Fruit fly (Drosophila melanogaster) whole organism, embryonic: Measurements from ENCODE around the gene Lon.

Experiments used
- Awh ChIP-seq: fragments of 200-800 bp; sonication (Bioruptor generic); IDR thresholded peaks from 2 replicates; pipeline ENCODE4, ENCODE4 v1.3.6; 2022; ENCODE audit warnings: missing biosample characterization, missing genetic modification characterization
- Bgb ChIP-seq: fragments of 200-800 bp; sonication (Bioruptor generic); IDR thresholded peaks from 2 replicates; pipeline ENCODE4 v1.3.6; 2022; ENCODE audit warnings: missing biosample characterization, missing genetic modification characterization; ENCODE audit not compliant: partially characterized antibody
- Blimp-1 ChIP-seq: fragments of 200-800 bp; sonication (Bioruptor generic); optimal IDR thresholded peaks from 3 replicates; lab custom pipeline; 2018; ENCODE audit warnings: missing biosample characterization, missing genetic modification characterization, mild to moderate bottlenecking, moderate library complexity, missing genetic modification reagents
- CG10366 ChIP-seq: fragments of 200-800 bp; sonication (Bioruptor generic); IDR thresholded peaks from 2 replicates; pipeline ENCODE4 v1.3.6; 2022; ENCODE audit warnings: missing biosample characterization, missing genetic modification characterization
- CG12219 ChIP-seq: fragments of 200-800 bp; sonication (Bioruptor generic); optimal IDR thresholded peaks from 3 replicates; lab custom pipeline; 2018; ENCODE audit warnings: missing biosample characterization, mild to moderate bottlenecking, missing genetic modification characterization
- CG14860 ChIP-seq: fragments of 200-800 bp; sonication (Bioruptor generic); IDR thresholded peaks from 3 replicates; pipeline ENCODE4 v1.3.6; 2022; ENCODE audit warnings: missing biosample characterization, missing genetic modification characterization; ENCODE audit not compliant: partially characterized antibody
- CG1529 ChIP-seq: fragments of 200-800 bp; sonication (Bioruptor generic); optimal IDR thresholded peaks from 3 replicates; lab custom pipeline; 2018; ENCODE audit warnings: missing biosample characterization, missing genetic modification characterization
- CG16779 ChIP-seq: fragments of 200-800 bp; sonication (Bioruptor generic); IDR thresholded peaks from 2 replicates; pipeline ENCODE4 v1.3.6; 2022; ENCODE audit warnings: missing biosample characterization, missing genetic modification characterization
- CG18262 ChIP-seq: fragments of 200-800 bp; optimal IDR thresholded peaks from 3 replicates; lab custom pipeline; 2019; ENCODE audit warnings: missing biosample characterization, mild to moderate bottlenecking, missing genetic modification characterization, moderate library complexity
- CG6175 ChIP-seq: fragments of 200-800 bp; sonication (Bioruptor generic); IDR thresholded peaks from 3 replicates; pipeline ENCODE4 v1.3.6; 2022; ENCODE audit warnings: missing biosample characterization, missing genetic modification characterization
- CG7987 ChIP-seq: fragments of 200-800 bp; sonication (Bioruptor generic); optimal IDR thresholded peaks from 2 replicates; lab custom pipeline; 2018; ENCODE audit warnings: missing biosample characterization, mild to moderate bottlenecking, missing genetic modification characterization, moderate library complexity
- CG8281 ChIP-seq: fragments of 200-800 bp; sonication (Bioruptor generic); optimal IDR thresholded peaks from 2 replicates; lab custom pipeline; 2018; ENCODE audit warnings: missing biosample characterization, mild to moderate bottlenecking, missing genetic modification characterization, moderate library complexity
- D ChIP-seq, 2 experiments: fragments of 200-800 bp in 1 of 2; fragments of >200 bp in 1 of 2; sonication (Bioruptor generic) in 1 of 2; optimal IDR thresholded peaks; 2 replicates in 1 of 2; 3 replicates in 1 of 2; lab custom pipeline; 2017; ENCODE audit warnings: mild to moderate bottlenecking in 1 of 2, missing biosample characterization in 1 of 2, missing genetic modification characterization in 1 of 2, missing genetic modification reagents in 1 of 2
- D19A ChIP-seq: fragments of 200-800 bp; optimal IDR thresholded peaks from 3 replicates; lab custom pipeline; 2019; ENCODE audit warnings: missing biosample characterization, mild to moderate bottlenecking, missing genetic modification characterization, moderate library complexity
- Dbx ChIP-seq: fragments of 200-800 bp; sonication (Bioruptor generic); IDR thresholded peaks from 3 replicates; pipeline ENCODE4 v1.3.6; 2022; ENCODE audit warnings: missing biosample characterization, missing genetic modification characterization
- Deaf1 ChIP-seq: fragments of 200-800 bp; optimal IDR thresholded peaks from 3 replicates; lab custom pipeline; 2019; ENCODE audit warnings: missing biosample characterization, mild to moderate bottlenecking, missing genetic modification characterization, moderate library complexity
- Hr3 ChIP-seq: fragments of 200-800 bp; sonication (Bioruptor generic); optimal IDR thresholded peaks from 3 replicates; lab custom pipeline; 2016; ENCODE audit warnings: missing biosample characterization, missing genetic modification characterization
- Hr39 ChIP-seq: fragments of >200 bp; optimal IDR thresholded peaks from 2 replicates; lab custom pipeline; 2017
- Med ChIP-seq: fragments of 200-800 bp; sonication (Bioruptor generic); peaks from one replicate; lab custom pipeline; 2016; ENCODE audit warnings: missing biosample characterization, missing genetic modification characterization, mild to moderate bottlenecking, inconsistent platforms, moderate library complexity
- Nf-YB ChIP-seq: fragments of 200-800 bp; sonication (Bioruptor generic); optimal IDR thresholded peaks from 3 replicates; lab custom pipeline; 2019; ENCODE audit warnings: missing biosample characterization, mild to moderate bottlenecking, missing genetic modification characterization, moderate library complexity
- Pdp1 ChIP-seq, 2 experiments: fragments of 200-800 bp; sonication (Bioruptor generic); optimal IDR thresholded peaks; 3 replicates each; lab custom pipeline; 2016; ENCODE audit warnings: missing biosample characterization in 2 of 2, missing genetic modification characterization in 2 of 2, mild to moderate bottlenecking in 1 of 2, moderate library complexity in 1 of 2
- Six4 ChIP-seq: fragments of 200-800 bp; sonication (Bioruptor generic); optimal IDR thresholded peaks from 2 replicates; lab custom pipeline; 2016; ENCODE audit warnings: missing biosample characterization, missing genetic modification characterization
- Vsx1 ChIP-seq: fragments of 200-800 bp; sonication (Bioruptor generic); optimal IDR thresholded peaks from 2 replicates; lab custom pipeline; 2017; ENCODE audit warnings: missing biosample characterization, mild to moderate bottlenecking, missing genetic modification characterization, missing genetic modification reagents
- abd-A ChIP-seq: fragments of 200-800 bp; sonication (Bioruptor generic); optimal IDR thresholded peaks from 3 replicates; lab custom pipeline; 2019; ENCODE audit warnings: missing biosample characterization, mild to moderate bottlenecking, missing genetic modification characterization, moderate library complexity
- chif ChIP-seq, 2 experiments: fragments of 200-800 bp; sonication (Bioruptor generic); optimal IDR thresholded peaks; 3 replicates each; lab custom pipeline; 2016; ENCODE audit warnings: missing biosample characterization in 2 of 2, missing genetic modification characterization in 2 of 2
- cwo ChIP-seq: fragments of 200-800 bp; sonication (Bioruptor generic); optimal IDR thresholded peaks from 3 replicates; lab custom pipeline; 2017; ENCODE audit warnings: missing biosample characterization, missing genetic modification characterization, mild to moderate bottlenecking, moderate library complexity, missing genetic modification reagents
- eve ChIP-seq, 2 experiments: fragments of >200 bp; optimal IDR thresholded peaks; 2 replicates each; lab custom pipeline; 2017; ENCODE audit warnings: missing biosample characterization in 2 of 2, missing genetic modification characterization in 2 of 2
- fd3F ChIP-seq: fragments of 200-800 bp; sonication (Bioruptor generic); optimal IDR thresholded peaks from 2 replicates; lab custom pipeline; 2018; ENCODE audit warnings: missing biosample characterization, mild to moderate bottlenecking, missing genetic modification characterization, moderate library complexity
- gfzf ChIP-seq: fragments of 200-800 bp; sonication (Bioruptor generic); optimal IDR thresholded peaks from 2 replicates; lab custom pipeline; 2016; ENCODE audit warnings: missing biosample characterization, mild to moderate bottlenecking, missing genetic modification characterization, moderate library complexity
- gt ChIP-seq: fragments of 200-800 bp; sonication (Bioruptor generic); IDR thresholded peaks from 2 replicates; pipeline ENCODE4 v1.3.6; 2022; ENCODE audit warnings: missing biosample characterization, missing genetic modification characterization
- ken ChIP-seq: fragments of 200-800 bp; sonication (Bioruptor generic); IDR thresholded peaks from 3 replicates; pipeline ENCODE4 v1.3.6; 2022; ENCODE audit warnings: missing biosample characterization, missing genetic modification characterization
- mld ChIP-seq: fragments of 200-800 bp; sonication (Bioruptor generic); IDR thresholded peaks from 3 replicates; pipeline ENCODE4 v1.3.6; 2022; ENCODE audit warnings: missing biosample characterization, missing genetic modification characterization; ENCODE audit not compliant: partially characterized antibody
- nerfin-1 ChIP-seq: fragments of 200-800 bp; sonication (Bioruptor generic); optimal IDR thresholded peaks from 3 replicates; lab custom pipeline; 2019; ENCODE audit warnings: missing biosample characterization, mild to moderate bottlenecking, missing genetic modification characterization, moderate library complexity
- pnt ChIP-seq: fragments of 200-800 bp; sonication (Bioruptor generic); optimal IDR thresholded peaks from 3 replicates; lab custom pipeline; 2016; ENCODE audit warnings: missing biosample characterization, missing genetic modification characterization
- prd ChIP-seq, 3 experiments: fragments of >200 bp in 2 of 3; fragments of 200-800 bp in 1 of 3; sonication (Bioruptor generic) in 1 of 3; optimal IDR thresholded peaks in 2 of 3; IDR thresholded peaks in 1 of 3; 2 replicates in 2 of 3; 3 replicates in 1 of 3; pipeline versions ENCODE4 v1.3.6 to Lab custom; 2017 to 2022; ENCODE audit warnings: missing biosample characterization in 1 of 3, missing genetic modification characterization in 1 of 3
- sens ChIP-seq: fragments of 200-800 bp; sonication (Bioruptor generic); peaks from one replicate; lab custom pipeline; 2016; ENCODE audit warnings: missing biosample characterization, missing genetic modification characterization
- sima ChIP-seq: fragments of 200-800 bp; sonication (Bioruptor generic); optimal IDR thresholded peaks from 2 replicates; lab custom pipeline; 2016; ENCODE audit warnings: missing biosample characterization, missing genetic modification characterization
- so ChIP-seq: fragments of 200-800 bp; sonication (Bioruptor generic); IDR thresholded peaks from 3 replicates; pipeline ENCODE4 v1.3.6; 2022; ENCODE audit warnings: missing biosample characterization, missing genetic modification characterization
- sug ChIP-seq: fragments of 200-800 bp; optimal IDR thresholded peaks from 2 replicates; lab custom pipeline; 2019; ENCODE audit warnings: missing biosample characterization, mild to moderate bottlenecking, missing genetic modification characterization, moderate library complexity
- tna ChIP-seq: fragments of 200-800 bp; sonication (Bioruptor generic); IDR thresholded peaks from 2 replicates; pipeline ENCODE4 v1.3.6; 2022; ENCODE audit warnings: missing biosample characterization, missing genetic modification characterization; ENCODE audit not compliant: partially characterized antibody
- vvl ChIP-seq: fragments of 200-800 bp; sonication (Bioruptor generic); IDR thresholded peaks from 2 replicates; pipeline ENCODE4 v1.3.6; 2022; ENCODE audit warnings: missing biosample characterization, missing genetic modification characterization

The Lon gene

dm6 chr3L:19566127-19566526 is 45.9 kb downstream of the Lon start (continued):
- TF ChIP-seq so (GFP tag; lab: Robert Waterston, UW) (peak; percentile 24; the same call in 1 of the 3 replicates), Hr39 (lab: Kevin White, UChicago) (no peak), CG6175 (GFP tag; lab: Robert Waterston, UW) (0 out of 3 replicates have a peak, but pooled peaks have one; percentile 34), Bgb (no peak), CG18262 (no peak), D19A (tag; lab: Kevin White, UChicago) (no peak), chif (GFP tag; optimal IDR thresholded peaks at IDR 0.05; lab: Kevin White, UChicago) (no peak), mld (GFP tag; lab: Robert Waterston, UW) (no peak), CG8281 (tag; lab: Kevin White, UChicago) (no peak), Vsx1 (GFP tag; lab: Kevin White, UChicago) (no peak), prd (optimal IDR thresholded peaks at IDR 0.05; lab: Kevin White, UChicago) (no peak), prd (GFP tag; IDR thresholded peaks at IDR 0.05; lab: Robert Waterston, UW) (no peak), Dbx (GFP tag; lab: Robert Waterston, UW) (0 out of 3 replicates have a peak, but pooled peaks have one; percentile 37), Hr3 (no peak), pnt (GFP tag; lab: Kevin White, UChicago) (no peak), tna (no peak), CG7987 (no peak), Nf-YB (GFP tag; lab: Kevin White, UChicago) (peak; percentile 11), gt (GFP tag; lab: Robert Waterston, UW) (no peak), CG14860 (GFP tag; lab: Robert Waterston, UW) (no peak), Deaf1 (tag; lab: Kevin White, UChicago) (peak; percentile 16), CG16779 (no peak), abd-A (tag; lab: Kevin White, UChicago) (peak; percentile 31), gfzf (GFP tag; lab: Kevin White, UChicago) (no peak), nerfin-1 (tag; lab: Kevin White, UChicago) (no peak), fd3F (GFP tag; lab: Kevin White, UChicago) (no peak), sima (GFP tag; lab: Kevin White, UChicago) (no peak), vvl (GFP tag; lab: Robert Waterston, UW) (peak; percentile 68), CG1529 (no peak), D (optimal IDR thresholded peaks at IDR 0.05; lab: Kevin White, UChicago) (peak; percentile 20), D (GFP tag; optimal IDR thresholded peaks at IDR 0.05; lab: Kevin White, UChicago) (no peak), Six4 (GFP tag; lab: Kevin White, UChicago) (no peak)

dm6 chr3L:19564905-19565700 is 46.9 kb downstream of the Lon start:
- TF ChIP-seq eve (GFP tag; optimal IDR thresholded peaks at IDR 0.05; lab: Kevin White, UChicago): peak in 1 of 2 experiments; percentile 75
- peak; percentile 75 for TF ChIP-seq Awh (GFP tag; lab: Robert Waterston, UW)
- TF ChIP-seq Blimp-1 (GFP tag; lab: Kevin White, UChicago): peak; percentile 62
- TF ChIP-seq Pdp1 (GFP tag; optimal IDR thresholded peaks at IDR 0.05; lab: Kevin White, UChicago): peak in 1 of 2 experiments; percentile 65
- TF ChIP-seq CG12219 (GFP tag; lab: Kevin White, UChicago): no peak
- peak; percentile 50 for TF ChIP-seq Med
- TF ChIP-seq CG10366: 0 out of 2 replicates have a peak, but pooled peaks have one; percentile 8
- 0 out of 3 replicates have a peak, but pooled peaks have one; percentile 18 for TF ChIP-seq ken (GFP tag; lab: Robert Waterston, UW)
- TF ChIP-seq sens (GFP tag; lab: Kevin White, UChicago): peak; percentile 48
- TF ChIP-seq cwo (GFP tag; lab: Kevin White, UChicago): no peak
- peak; percentile 73 for TF ChIP-seq sug (tag; lab: Kevin White, UChicago)
- TF ChIP-seq, all 482 proteins: peak for 9
